Worm (Caenorhabditis elegans): ENCODE measurements around the gene C01G10.4.

- TF ChIP-seq duxl-1 (tag; optimal IDR thresholded peaks at IDR 0.05; ENCODE audit: poor library complexity) (no peak), egl-27 (tag; optimal IDR thresholded peaks at IDR 0.05) (no peak), unc-39 (tag; optimal IDR thresholded peaks at IDR 0.05) (no peak), spr-1 (tag; optimal IDR thresholded peaks at IDR 0.05) (no peak), dpl-1 (GFP tag; optimal IDR thresholded peaks at IDR 0.05) (no peak), nhr-28 (tag; optimal IDR thresholded peaks at IDR 0.05) (no peak), pqm-1 (tag; optimal IDR thresholded peaks at IDR 0.05) (no peak), unc-62 (GFP tag; optimal IDR thresholded peaks at IDR 0.05 in 1 of 2) (no peak), unc-62 (tag; optimal IDR thresholded peaks at IDR 0.05) (no peak), ztf-11 (tag; optimal IDR thresholded peaks at IDR 0.05) (no peak), nhr-11 (tag; optimal IDR thresholded peaks at IDR 0.05) (no peak), mdl-1 (tag; optimal IDR thresholded peaks at IDR 0.05) (no peak), ama-1 (optimal IDR thresholded peaks at IDR 0.05) (no peak)
Measured at ce11 chrV:15068378-15068777, 21.2 kb upstream of the C01G10.4 start, which contains the start of gene dnj-3.
